Worm (Caenorhabditis elegans): Measurements from ENCODE around the gene msra-1.

Gene msra-1

ce11 chrII:7341572-7342303 is 22.1 kb downstream of the msra-1 start:
- TF ChIP-seq crh-2 (tag; optimal IDR thresholded peaks at IDR 0.05) (peak; percentile 20), mab-5 (tag; optimal IDR thresholded peaks at IDR 0.05) (no peak), zag-1 (tag; optimal IDR thresholded peaks at IDR 0.05) (no peak), alr-1 (tag; optimal IDR thresholded peaks at IDR 0.05) (no peak), nhr-12 (tag; optimal IDR thresholded peaks at IDR 0.05) (no peak), nhr-25 (tag; optimal IDR thresholded peaks at IDR 0.05) (peak; percentile 10), nhr-21 (tag; optimal IDR thresholded peaks at IDR 0.05) (no peak), lsy-2 (tag; optimal IDR thresholded peaks at IDR 0.05) (peak in 1 of 2 experiments; percentile 16), sma-9 (GFP tag; optimal IDR thresholded peaks at IDR 0.05) (peak; percentile 30), sma-9 (tag; optimal IDR thresholded peaks at IDR 0.05) (no peak), gmeb-1 (tag; optimal IDR thresholded peaks at IDR 0.05) (no peak), nhr-77 (tag; optimal IDR thresholded peaks at IDR 0.05) (no peak), fos-1 (tag; optimal IDR thresholded peaks at IDR 0.05) (no peak)

ce11 chrII:7340703-7341102 is 23.1 kb downstream of the msra-1 start:
- no peak for TF ChIP-seq fos-1 (tag; optimal IDR thresholded peaks at IDR 0.05)
- TF ChIP-seq nhr-6 (tag; optimal IDR thresholded peaks at IDR 0.05) = no peak
- no peak for TF ChIP-seq ztf-1 (GFP tag; conservative IDR thresholded peaks at IDR 0.05)
- TF ChIP-seq sem-4 (tag; optimal IDR thresholded peaks at IDR 0.05) = no peak
- TF ChIP-seq unc-39 (tag; optimal IDR thresholded peaks at IDR 0.05) = no peak
- no peak for TF ChIP-seq R02D3.7 (tag; optimal IDR thresholded peaks at IDR 0.05)
- no peak for TF ChIP-seq ztf-11 (tag; optimal IDR thresholded peaks at IDR 0.05)
- TF ChIP-seq unc-62 (GFP tag; optimal IDR thresholded peaks at IDR 0.05) = no peak
- TF ChIP-seq nhr-10 (tag; optimal IDR thresholded peaks at IDR 0.05) = no peak

- TF ChIP-seq dmd-4 (tag; optimal IDR thresholded peaks at IDR 0.05) (no peak), unc-55 (GFP tag; optimal IDR thresholded peaks at IDR 0.05) (no peak), sma-9 (GFP tag; optimal IDR thresholded peaks at IDR 0.05) (peak; percentile 88), sma-9 (tag; optimal IDR thresholded peaks at IDR 0.05) (no peak), lin-11 (tag; optimal IDR thresholded peaks at IDR 0.05) (no peak), lin-39 (tag; optimal IDR thresholded peaks at IDR 0.05) (no peak), aly-2 (tag; optimal IDR thresholded peaks at IDR 0.05) (no peak), nhr-25 (tag; optimal IDR thresholded peaks at IDR 0.05) (peak; percentile 34), gmeb-1 (tag; optimal IDR thresholded peaks at IDR 0.05) (no peak), unc-62 (GFP tag; optimal IDR thresholded peaks at IDR 0.05) (no peak), sma-3 (GFP tag; optimal IDR thresholded peaks at IDR 0.05) (peak; percentile 16), skn-1 (tag; optimal IDR thresholded peaks at IDR 0.05) (no peak), elt-1 (tag; optimal IDR thresholded peaks at IDR 0.05) (no peak), nhr-11 (tag; optimal IDR thresholded peaks at IDR 0.05) (no peak), ztf-11 (tag; optimal IDR thresholded peaks at IDR 0.05) (no peak), peb-1 (tag; optimal IDR thresholded peaks at IDR 0.05) (no peak), alr-1 (tag; optimal IDR thresholded peaks at IDR 0.05) (no peak), mab-5 (tag; optimal IDR thresholded peaks at IDR 0.05) (no peak), egl-27 (tag; optimal IDR thresholded peaks at IDR 0.05) (peak; percentile 4), sem-4 (tag; optimal IDR thresholded peaks at IDR 0.05) (peak; percentile 37), ztf-4 (tag; optimal IDR thresholded peaks at IDR 0.05) (peak; percentile 49), fos-1 (tag; optimal IDR thresholded peaks at IDR 0.05) (no peak), mbf-1 (tag; optimal IDR thresholded peaks at IDR 0.05) (no peak), lsy-2 (tag; optimal IDR thresholded peaks at IDR 0.05) (peak in 1 of 2 experiments; percentile 56), F13H6.1 (tag; optimal IDR thresholded peaks at IDR 0.05) (no peak), mdl-1 (tag; optimal IDR thresholded peaks at IDR 0.05) (peak in 1 of 2 experiments; percentile 16), nhr-23 (tag; optimal IDR thresholded peaks at IDR 0.05) (no peak), ZK546.5 (tag; optimal IDR thresholded peaks at IDR 0.05) (no peak), R02D3.7 (tag; optimal IDR thresholded peaks at IDR 0.05) (no peak), nhr-6 (tag; optimal IDR thresholded peaks at IDR 0.05) (peak; percentile 70), elt-3 (tag; optimal IDR thresholded peaks at IDR 0.05) (no peak), nhr-21 (tag; optimal IDR thresholded peaks at IDR 0.05) (no peak), ztf-1 (GFP tag; conservative IDR thresholded peaks at IDR 0.05) (no peak), unc-39 (tag; optimal IDR thresholded peaks at IDR 0.05) (no peak), crh-2 (tag; optimal IDR thresholded peaks at IDR 0.05) (peak; percentile 65), Y55F3AM.14 (GFP tag; optimal IDR thresholded peaks at IDR 0.05) (no peak), ceh-16 (tag; optimal IDR thresholded peaks at IDR 0.05) (no peak), nhr-10 (tag; optimal IDR thresholded peaks at IDR 0.05) (no peak), ceh-82 (tag; optimal IDR thresholded peaks at IDR 0.05) (no peak), nhr-237 (tag; optimal IDR thresholded peaks at IDR 0.05) (no peak), snpc-4 (tag; optimal IDR thresholded peaks at IDR 0.05) (no peak), C34F6.9 (tag; optimal IDR thresholded peaks at IDR 0.05) (no peak), zag-1 (tag; optimal IDR thresholded peaks at IDR 0.05) (no peak), ama-1 (optimal IDR thresholded peaks at IDR 0.05) (no peak), blmp-1 (tag; optimal IDR thresholded peaks at IDR 0.05; ENCODE audit: insufficient read depth) (peak; percentile 84), nhr-12 (tag; optimal IDR thresholded peaks at IDR 0.05) (no peak)
Measured at ce11 chrII:7338995-7339394, 24.8 kb downstream of the msra-1 start, which contains the start of gene nhr-21. TSS of gene nhr-21 (plus strand) at chrII:7339229.

Data from whole organism, L2 larva.